Worm (Caenorhabditis elegans) whole organism, late embryonic: Measurements from ENCODE around the gene idpp-16.

ENCODE experiments used
- ceh-22 ChIP-seq: sonication (generic microtip); optimal IDR thresholded peaks from 2 replicates; lab custom pipeline; 2017; ENCODE audit warnings: missing biosample characterization, missing genetic modification characterization
- ceh-9 ChIP-seq: sonication (generic microtip); optimal IDR thresholded peaks from 2 replicates; lab custom pipeline; 2016; ENCODE audit warnings: mild to moderate bottlenecking, missing genetic modification characterization, inconsistent platforms, missing compliant biosample characterization

- TF ChIP-seq ceh-22 (tag; lab: Kevin White, UChicago): no peak
- TF ChIP-seq ceh-9 (tag; lab: Kevin White, UChicago): no peak
These were observed 12.9 kb downstream of the idpp-16 start, which contains the start of gene srx-80 for ce11 chrV:11593427-11593826.
